Worm (Caenorhabditis elegans) whole organism, mixed stage, embryonic: Measurements from ENCODE around the gene F07C6.6.
A peak's percentile ranks its signal among the peaks of the same experiment; 100 is the strongest.

Experiments used
- M03D4.4 ChIP-seq: sonication (generic microtip); optimal IDR thresholded peaks from 2 replicates; lab custom pipeline; 2017; ENCODE audit warnings: mild to moderate bottlenecking, missing genetic modification characterization, missing compliant biosample characterization
- bed-3 ChIP-seq: fragments of 200-800 bp; sonication (Bioruptor generic); optimal IDR thresholded peaks from 3 replicates; lab custom pipeline; 2018; ENCODE audit warnings: mild to moderate bottlenecking, missing genetic modification characterization, moderate library complexity, missing compliant biosample characterization
- blmp-1 ChIP-seq: fragments of 150-350 bp; optimal IDR thresholded peaks from 2 replicates; lab custom pipeline; 2014; ENCODE audit warnings: missing biosample characterization, missing genetic modification characterization
- ceh-39 ChIP-seq: fragments of 150-350 bp; optimal IDR thresholded peaks from 2 replicates; lab custom pipeline; 2014; ENCODE audit warnings: missing biosample characterization, missing genetic modification characterization
- ceh-43 ChIP-seq: fragments of 200-800 bp; sonication (Bioruptor generic); optimal IDR thresholded peaks from 2 replicates; lab custom pipeline; 2018; ENCODE audit warnings: mild to moderate bottlenecking, missing genetic modification characterization, moderate library complexity, missing compliant biosample characterization
- ceh-83 ChIP-seq: fragments of 200-800 bp; sonication (Bioruptor generic); optimal IDR thresholded peaks from 2 replicates; lab custom pipeline; 2018; ENCODE audit warnings: mild to moderate bottlenecking, missing genetic modification characterization, missing compliant biosample characterization
- ces-1 ChIP-seq: fragments of 150-350 bp; optimal IDR thresholded peaks from 2 replicates; lab custom pipeline; 2014; ENCODE audit warnings: missing biosample characterization, missing genetic modification reagents, missing genetic modification characterization
- cnd-1 ChIP-seq: fragments of 200-800 bp; sonication (Bioruptor generic); optimal IDR thresholded peaks from 2 replicates; lab custom pipeline; 2018; ENCODE audit warnings: mild to moderate bottlenecking, missing genetic modification characterization, missing compliant biosample characterization
- drap-1 ChIP-seq: fragments of 200-800 bp; sonication (Bioruptor generic); optimal IDR thresholded peaks from 3 replicates; lab custom pipeline; 2018; ENCODE audit warnings: mild to moderate bottlenecking, missing genetic modification characterization, missing compliant biosample characterization
- elt-1 ChIP-seq: sonication (generic microtip); optimal IDR thresholded peaks from 2 replicates; lab custom pipeline; 2017; ENCODE audit warnings: missing genetic modification characterization, mild to moderate bottlenecking, missing compliant biosample characterization, antibody characterized with exemption, moderate library complexity, borderline replicate concordance; ENCODE audit not compliant: insufficient read depth
- elt-3 ChIP-seq: fragments of 150-350 bp; optimal IDR thresholded peaks from 2 replicates; lab custom pipeline; 2014; ENCODE audit warnings: missing biosample characterization, missing genetic modification characterization
- flh-1 ChIP-seq: fragments of 200-800 bp; sonication (Bioruptor generic); optimal IDR thresholded peaks from 2 replicates; lab custom pipeline; 2018; ENCODE audit warnings: mild to moderate bottlenecking, missing genetic modification characterization, moderate library complexity, missing compliant biosample characterization
- ham-2 ChIP-seq: fragments of 200-800 bp; sonication (Bioruptor generic); optimal IDR thresholded peaks from 2 replicates; lab custom pipeline; 2018; ENCODE audit warnings: mild to moderate bottlenecking, missing genetic modification characterization, missing compliant biosample characterization
- hlh-1 ChIP-seq: fragments of 150-350 bp; optimal IDR thresholded peaks from 2 replicates; lab custom pipeline; 2014; ENCODE audit warnings: missing biosample characterization, missing genetic modification reagents, missing genetic modification characterization
- lin-13 ChIP-seq: fragments of 150-350 bp; optimal IDR thresholded peaks from 2 replicates; lab custom pipeline; 2014; ENCODE audit warnings: missing biosample characterization, missing genetic modification characterization
- lin-32 ChIP-seq: fragments of 200-800 bp; sonication (Bioruptor generic); optimal IDR thresholded peaks from 2 replicates; lab custom pipeline; 2018; ENCODE audit warnings: mild to moderate bottlenecking, missing genetic modification characterization, missing compliant biosample characterization
- lsy-2 ChIP-seq: fragments of 150-350 bp; optimal IDR thresholded peaks from 2 replicates; lab custom pipeline; 2014; ENCODE audit warnings: missing biosample characterization, missing genetic modification characterization
- mab-5 ChIP-seq: fragments of 150-350 bp; optimal IDR thresholded peaks from 2 replicates; lab custom pipeline; 2014; ENCODE audit warnings: missing biosample characterization, missing genetic modification characterization
- mls-2 ChIP-seq: sonication (generic microtip); optimal IDR thresholded peaks from 2 replicates; lab custom pipeline; 2016; ENCODE audit warnings: mild to moderate bottlenecking, missing genetic modification characterization, moderate library complexity, missing compliant biosample characterization
- nhr-12 ChIP-seq: fragments of 150-350 bp; optimal IDR thresholded peaks from 2 replicates; lab custom pipeline; 2014; ENCODE audit warnings: missing biosample characterization, missing genetic modification characterization
- nhr-2 ChIP-seq: fragments of 150-350 bp; optimal IDR thresholded peaks from 2 replicates; lab custom pipeline; 2014; ENCODE audit warnings: missing biosample characterization, missing genetic modification characterization
- nhr-237 ChIP-seq: fragments of 150-350 bp; optimal IDR thresholded peaks from 2 replicates; lab custom pipeline; 2014; ENCODE audit warnings: missing biosample characterization, missing genetic modification characterization
- nhr-28 ChIP-seq: fragments of 150-350 bp; optimal IDR thresholded peaks from 2 replicates; lab custom pipeline; 2014; ENCODE audit warnings: missing biosample characterization, missing genetic modification characterization
- nhr-76 ChIP-seq: sonication (generic microtip); optimal IDR thresholded peaks from 2 replicates; lab custom pipeline; 2017; ENCODE audit warnings: missing biosample characterization, missing genetic modification characterization
- pha-4 ChIP-seq: fragments of 150-350 bp; optimal IDR thresholded peaks from 2 replicates; lab custom pipeline; 2018; ENCODE audit warnings: missing biosample characterization, missing genetic modification reagents, missing genetic modification characterization
- sem-2 ChIP-seq: fragments of 200-800 bp; sonication (Bioruptor generic); optimal IDR thresholded peaks from 2 replicates; lab custom pipeline; 2018; ENCODE audit warnings: mild to moderate bottlenecking, missing genetic modification characterization, missing compliant biosample characterization
- snpc-4 ChIP-seq: fragments of 150-350 bp; optimal IDR thresholded peaks from 2 replicates; lab custom pipeline; 2014; ENCODE audit warnings: missing biosample characterization, missing genetic modification characterization
- tbx-8 ChIP-seq: fragments of 200-800 bp; sonication (Bioruptor generic); optimal IDR thresholded peaks from 2 replicates; lab custom pipeline; 2018; ENCODE audit warnings: mild to moderate bottlenecking, missing genetic modification characterization, moderate library complexity, missing compliant biosample characterization
- unc-120 ChIP-seq: sonication (generic microtip); optimal IDR thresholded peaks from 2 replicates; lab custom pipeline; 2017; ENCODE audit warnings: missing genetic modification characterization, missing compliant biosample characterization; ENCODE audit not compliant: poor library complexity, severe bottlenecking
- unc-39 ChIP-seq: fragments of 150-350 bp; optimal IDR thresholded peaks from 2 replicates; lab custom pipeline; 2014; ENCODE audit warnings: missing biosample characterization, missing genetic modification characterization
- unc-62 ChIP-seq: fragments of 150-350 bp; optimal IDR thresholded peaks from 2 replicates; lab custom pipeline; 2014; ENCODE audit warnings: missing biosample characterization, missing genetic modification reagents, missing genetic modification characterization
- zip-8 ChIP-seq: fragments of 150-350 bp; optimal IDR thresholded peaks from 2 replicates; lab custom pipeline; 2014; ENCODE audit warnings: missing biosample characterization, missing genetic modification characterization
- ztf-11 ChIP-seq: fragments of 150-350 bp; optimal IDR thresholded peaks from 2 replicates; lab custom pipeline; 2014; ENCODE audit warnings: missing biosample characterization, missing genetic modification characterization

Gene F07C6.6

DNA sequence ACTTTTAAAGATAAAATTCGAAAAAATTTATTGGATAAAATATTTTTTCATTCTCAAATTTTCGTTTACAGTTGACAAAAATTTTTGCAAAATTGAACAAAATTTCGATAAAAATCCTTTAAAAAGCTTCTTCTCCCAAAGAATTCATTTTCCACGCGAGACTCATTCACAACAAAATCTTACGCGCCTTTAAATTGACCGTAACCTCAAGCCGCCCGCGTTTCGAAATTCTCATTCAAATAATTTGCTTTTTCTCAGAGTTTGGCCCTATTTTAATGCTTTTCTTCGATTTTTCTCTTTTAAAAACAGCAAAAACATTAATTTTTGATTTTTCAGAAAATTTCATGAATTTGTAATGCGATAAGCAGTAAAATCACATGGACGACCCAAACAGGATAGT is 13.0 kb downstream of the F07C6.6 start, which contains the start of gene F07C6.4:
Gene F07C6.4 (plus strand): TSS at position 330 of the 400 bp plus-strand sequence.
- TF ChIP-seq lsy-2 (tag; lab: Kevin White, UChicago): no peak
- no peak for TF ChIP-seq ces-1 (GFP tag; lab: Kevin White, UChicago)
- TF ChIP-seq nhr-237 (tag; lab: Kevin White, UChicago): no peak

DNA sequence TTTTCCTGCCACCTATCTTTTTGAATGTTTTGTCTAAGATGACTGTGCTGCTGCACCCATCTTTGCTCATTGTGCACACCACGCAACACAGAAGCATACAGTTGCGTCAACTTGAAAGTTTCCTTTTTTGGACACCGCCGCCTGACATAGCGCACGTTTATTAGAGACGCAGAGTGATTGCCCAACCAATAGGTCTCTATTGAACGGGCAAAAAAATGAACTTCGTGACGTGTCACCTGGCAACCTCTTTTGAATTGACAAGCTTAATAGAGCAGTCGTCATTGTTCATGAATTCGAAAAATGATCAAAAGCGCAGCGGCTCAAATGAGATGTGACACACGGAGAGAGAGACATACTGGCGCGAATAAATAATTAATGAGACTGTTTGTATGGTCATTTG is 19.0 kb downstream of the F07C6.6 start:
- peak; percentile 39 for TF ChIP-seq nhr-2
- TF ChIP-seq cnd-1 (tag; lab: Kevin White, UChicago): no peak

DNA sequence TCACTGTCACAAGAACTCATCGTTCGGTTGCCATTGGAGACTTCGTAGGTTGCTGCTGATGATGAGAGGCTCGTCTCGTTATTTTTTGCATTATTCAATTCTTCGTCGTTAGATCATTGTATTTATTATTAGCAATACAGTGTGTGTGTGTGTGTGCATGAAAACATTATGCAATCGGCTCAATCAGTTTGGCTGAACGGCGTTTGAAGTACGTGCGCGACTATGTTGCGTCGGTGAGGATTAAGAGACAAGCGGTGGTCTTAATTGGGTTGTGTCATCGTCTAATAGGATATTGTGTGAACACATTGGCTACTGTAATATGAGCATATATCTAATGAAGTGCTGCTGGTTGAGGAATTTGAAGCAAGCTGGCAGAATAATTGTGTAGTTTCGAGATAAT is 21.2 kb downstream of the F07C6.6 start:
- TF ChIP-seq snpc-4 (no peak), lin-13 (tag; lab: Kevin White, UChicago) (no peak), ces-1 (GFP tag; lab: Kevin White, UChicago) (peak; percentile 45), flh-1 (no peak), bed-3 (GFP tag; lab: Kevin White, UChicago) (no peak), ceh-43 (GFP tag; lab: Kevin White, UChicago) (no peak), M03D4.4 (tag; lab: Kevin White, UChicago) (no peak), zip-8 (peak; percentile 0), nhr-237 (tag; lab: Kevin White, UChicago) (no peak), unc-39 (tag; lab: Kevin White, UChicago) (no peak), cnd-1 (tag; lab: Kevin White, UChicago) (peak; percentile 9), nhr-76 (no peak), nhr-28 (no peak), elt-3 (tag; lab: Kevin White, UChicago) (no peak), nhr-2 (peak; percentile 91)

DNA sequence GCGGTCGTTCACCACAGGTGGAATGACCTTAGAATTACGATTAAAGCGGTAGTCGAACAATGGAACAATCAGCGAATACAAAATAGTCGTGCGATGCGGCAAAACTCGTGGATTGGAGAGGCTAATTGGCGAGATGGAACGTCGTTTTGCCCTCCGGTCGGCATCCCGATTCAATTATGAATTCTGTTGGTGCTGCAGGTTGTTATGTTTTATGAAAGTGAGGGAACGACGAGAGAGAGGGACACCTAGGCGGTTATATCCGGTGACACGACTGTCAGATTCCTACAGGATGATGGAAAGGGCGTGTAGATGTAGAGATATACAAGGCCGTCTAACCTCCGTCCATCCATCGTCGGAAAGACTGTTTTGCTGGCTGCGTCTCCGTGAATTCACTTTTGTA is 24.0 kb downstream of the F07C6.6 start:
- no peak for TF ChIP-seq pha-4
- TF ChIP-seq mab-5: no peak
- TF ChIP-seq ztf-11 (tag; lab: Kevin White, UChicago): no peak
- TF ChIP-seq elt-1: peak; percentile 51
- TF ChIP-seq zip-8: no peak
- TF ChIP-seq ceh-43 (GFP tag; lab: Kevin White, UChicago): no peak
- TF ChIP-seq cnd-1 (tag; lab: Kevin White, UChicago): no peak
- no peak for TF ChIP-seq sem-2 (GFP tag; lab: Kevin White, UChicago)
- no peak for TF ChIP-seq ces-1 (GFP tag; lab: Kevin White, UChicago)
- no peak for TF ChIP-seq flh-1
- no peak for TF ChIP-seq elt-3 (tag; lab: Kevin White, UChicago)
- peak; percentile 18 for TF ChIP-seq unc-62 (GFP tag; lab: Kevin White, UChicago)
- TF ChIP-seq snpc-4: no peak
- TF ChIP-seq nhr-2: no peak
- no peak for TF ChIP-seq mls-2
- no peak for TF ChIP-seq nhr-12 (tag; lab: Kevin White, UChicago)
- no peak for TF ChIP-seq tbx-8 (GFP tag; lab: Kevin White, UChicago)
- TF ChIP-seq hlh-1 (tag; lab: Kevin White, UChicago): no peak
- TF ChIP-seq ceh-83 (GFP tag; lab: Kevin White, UChicago): no peak
- peak; percentile 66 for TF ChIP-seq ham-2 (GFP tag; lab: Kevin White, UChicago)
- no peak for TF ChIP-seq unc-120 (tag; lab: Kevin White, UChicago)
- no peak for TF ChIP-seq nhr-76
- no peak for TF ChIP-seq lin-13 (tag; lab: Kevin White, UChicago)
- no peak for TF ChIP-seq drap-1
- TF ChIP-seq blmp-1 (tag; lab: Kevin White, UChicago): no peak

DNA sequence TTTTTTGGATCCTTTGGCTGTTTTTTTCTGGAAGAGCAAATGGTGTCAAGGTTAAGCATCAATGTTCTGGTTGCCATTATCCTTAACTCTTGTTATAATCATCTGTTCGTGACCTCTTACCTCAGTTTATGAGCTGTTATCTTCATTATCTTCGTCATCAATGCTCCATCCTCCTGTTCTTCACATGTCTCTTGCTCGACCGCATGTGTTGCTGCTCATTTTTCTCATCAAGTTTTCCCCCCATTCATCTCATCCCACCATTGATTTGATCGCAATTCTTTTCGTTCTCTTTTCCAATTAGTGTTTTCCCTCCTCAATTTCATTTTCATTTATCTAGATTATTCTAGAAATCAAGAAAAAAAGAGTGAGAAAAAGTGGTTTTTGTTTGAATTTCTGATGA is 24.9 kb downstream of the F07C6.6 start:
- TF ChIP-seq ztf-11 (tag; lab: Kevin White, UChicago) (no peak), mls-2 (no peak), lsy-2 (tag; lab: Kevin White, UChicago) (no peak), bed-3 (GFP tag; lab: Kevin White, UChicago) (no peak), blmp-1 (tag; lab: Kevin White, UChicago) (no peak), ceh-43 (GFP tag; lab: Kevin White, UChicago) (no peak), tbx-8 (GFP tag; lab: Kevin White, UChicago) (no peak), lin-13 (tag; lab: Kevin White, UChicago) (no peak), zip-8 (no peak), lin-32 (no peak), hlh-1 (tag; lab: Kevin White, UChicago) (no peak), nhr-2 (no peak), nhr-76 (no peak), ceh-83 (GFP tag; lab: Kevin White, UChicago) (no peak), nhr-12 (tag; lab: Kevin White, UChicago) (no peak), unc-62 (GFP tag; lab: Kevin White, UChicago) (no peak), ceh-39 (tag; lab: Kevin White, UChicago) (no peak)
